Worm (Caenorhabditis elegans): Measurements from ENCODE around the gene cec-5.
"Not testable (repeated sequence)": the region's sequence is repeated elsewhere in the genome, so short reads cannot be mapped to it uniquely, and the experiment has no call there.

cec-5 gene

DNA sequence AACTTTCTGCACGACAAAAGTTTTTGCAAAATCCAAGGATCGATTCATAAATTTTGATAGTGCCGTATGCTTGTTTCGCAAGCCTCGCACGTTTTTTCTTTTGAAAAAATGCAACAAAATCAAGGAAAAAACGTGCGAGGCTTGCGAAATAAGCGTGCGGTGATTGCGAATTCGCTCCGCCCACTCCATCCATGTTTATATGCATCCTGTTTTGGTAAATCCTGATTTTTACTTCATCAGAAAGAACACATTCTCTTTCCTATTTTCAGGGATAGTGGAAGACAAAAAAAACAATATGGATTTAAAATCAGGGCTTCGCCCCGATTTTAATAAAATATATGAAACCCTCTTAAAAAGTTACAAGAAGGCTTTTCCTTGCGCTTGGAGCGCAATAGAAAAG is 16.1 kb downstream of the cec-5 start, which contains the start of gene F32E10.9:
TSS of gene F32E10.9 (minus strand) at position 101 of the 400 bp plus-strand sequence.
- not testable (repeated sequence) for TF ChIP-seq ceh-30, nhr-232, ttx-3 (tag; optimal IDR thresholded peaks at IDR 0.05)

DNA sequence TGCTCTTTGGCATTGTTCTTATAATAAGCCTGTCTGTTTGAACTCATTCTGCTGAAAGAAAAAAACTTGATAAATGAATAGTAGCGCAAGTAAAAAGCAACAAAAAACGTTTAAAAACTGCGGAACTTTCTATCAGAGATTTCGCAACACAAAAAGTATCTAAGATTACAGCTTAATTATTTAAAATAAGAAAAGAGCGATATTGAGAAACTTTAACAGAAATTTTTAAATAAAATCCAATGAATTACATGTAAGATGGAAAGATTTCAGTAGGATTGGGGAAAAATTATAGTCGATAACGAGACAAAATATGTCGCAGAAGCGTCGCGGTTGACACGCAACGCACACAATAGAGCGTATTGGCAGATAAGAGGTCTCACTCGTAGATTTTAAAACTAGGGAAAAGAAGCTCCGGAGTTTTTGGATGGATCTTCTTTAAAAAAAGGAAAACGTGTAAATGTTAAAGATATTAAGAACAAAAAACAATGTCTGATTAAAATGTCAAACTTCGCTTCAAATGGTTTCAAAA is 18.2 kb downstream of the cec-5 start, which contains the start of gene ima-3:
TSS of gene ima-3 (minus strand) at position 51 of the 529 bp plus-strand sequence.
- peak; percentile 20 for TF ChIP-seq unc-42 (tag; optimal IDR thresholded peaks at IDR 0.05)
- TF ChIP-seq hlh-30 (tag; optimal IDR thresholded peaks at IDR 0.05; ENCODE audit: insufficient read depth) = no peak
- no peak for TF ChIP-seq ceh-22 (tag; optimal IDR thresholded peaks at IDR 0.05)
- no peak for TF ChIP-seq mec-3 (tag; optimal IDR thresholded peaks at IDR 0.05; ENCODE audit: borderline replicate concordance)
- TF ChIP-seq nfya-1 (tag; optimal IDR thresholded peaks at IDR 0.05) = peak; percentile 2
- no peak for TF ChIP-seq sox-2 (GFP tag; IDR thresholded peaks at IDR 0.05)
- no peak for TF ChIP-seq C38D4.7 (GFP tag; optimal IDR thresholded peaks at IDR 0.05)
- TF ChIP-seq zip-5 (tag; optimal IDR thresholded peaks at IDR 0.05) = peak; percentile 7
- TF ChIP-seq ztf-16 (tag; optimal IDR thresholded peaks at IDR 0.05) = no peak
- no peak for TF ChIP-seq ceh-2 (tag; optimal IDR thresholded peaks at IDR 0.05)
- no peak for TF ChIP-seq hlh-6 (tag; optimal IDR thresholded peaks at IDR 0.05)
- no peak for TF ChIP-seq pqm-1 (tag; optimal IDR thresholded peaks at IDR 0.05)
- no peak for TF ChIP-seq ets-4 (tag; optimal IDR thresholded peaks at IDR 0.05)
- TF ChIP-seq elt-2 (tag; optimal IDR thresholded peaks at IDR 0.05) = peak; percentile 45
- TF ChIP-seq tbx-2 (tag; optimal IDR thresholded peaks at IDR 0.05) = peak; percentile 35
- no peak for TF ChIP-seq unc-3 (GFP tag; conservative IDR thresholded peaks at IDR 0.05)
- TF ChIP-seq unc-3 (tag; optimal IDR thresholded peaks at IDR 0.05) = no peak
- TF ChIP-seq ceh-31 (tag; optimal IDR thresholded peaks at IDR 0.05) = peak; percentile 47

DNA sequence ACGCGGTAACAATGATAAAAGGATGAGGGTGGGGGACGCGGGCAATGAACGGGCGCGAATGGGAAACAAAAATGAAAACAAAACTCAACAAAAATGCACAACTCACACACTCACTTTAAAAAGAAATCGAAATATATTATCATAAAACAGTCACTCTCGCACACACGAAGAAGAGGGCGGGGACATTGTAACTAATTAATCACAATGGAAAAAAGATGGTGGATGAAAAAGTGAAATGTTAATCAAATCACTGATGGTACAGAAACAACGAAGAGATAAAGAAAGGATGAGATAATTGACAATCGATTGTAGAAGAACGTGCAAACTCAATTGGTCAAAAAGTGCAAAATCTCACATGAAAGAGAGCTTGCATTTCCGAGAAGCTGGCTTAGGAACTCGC is 20.7 kb downstream of the cec-5 start:
- TF ChIP-seq hlh-15 (tag; optimal IDR thresholded peaks at IDR 0.05) = no peak
- TF ChIP-seq ceh-24 (tag; optimal IDR thresholded peaks at IDR 0.05) = no peak
- TF ChIP-seq ceh-34 (tag; optimal IDR thresholded peaks at IDR 0.05) = no peak
- TF ChIP-seq C08G9.2 (tag; optimal IDR thresholded peaks at IDR 0.05) = no peak
- no peak for TF ChIP-seq pha-2 (tag; optimal IDR thresholded peaks at IDR 0.05)
- no peak for TF ChIP-seq mec-3 (tag; optimal IDR thresholded peaks at IDR 0.05; ENCODE audit: borderline replicate concordance)
- TF ChIP-seq unc-42 (tag; optimal IDR thresholded peaks at IDR 0.05) = no peak
- no peak for TF ChIP-seq ceh-30 (tag; optimal IDR thresholded peaks at IDR 0.05)
- no peak for TF ChIP-seq ceh-9 (tag; optimal IDR thresholded peaks at IDR 0.05)
- no peak for TF ChIP-seq elt-4 (tag; optimal IDR thresholded peaks at IDR 0.05)
- TF ChIP-seq ztf-16 (tag; optimal IDR thresholded peaks at IDR 0.05) = no peak
- no peak for TF ChIP-seq gmeb-2 (tag; optimal IDR thresholded peaks at IDR 0.05)
- no peak for TF ChIP-seq F13H6.1 (tag; optimal IDR thresholded peaks at IDR 0.05)
- TF ChIP-seq odd-2 (tag; optimal IDR thresholded peaks at IDR 0.05) = no peak
- no peak for TF ChIP-seq tbx-7 (tag; optimal IDR thresholded peaks at IDR 0.05)
- no peak for TF ChIP-seq eyg-1 (tag; optimal IDR thresholded peaks at IDR 0.05)

DNA sequence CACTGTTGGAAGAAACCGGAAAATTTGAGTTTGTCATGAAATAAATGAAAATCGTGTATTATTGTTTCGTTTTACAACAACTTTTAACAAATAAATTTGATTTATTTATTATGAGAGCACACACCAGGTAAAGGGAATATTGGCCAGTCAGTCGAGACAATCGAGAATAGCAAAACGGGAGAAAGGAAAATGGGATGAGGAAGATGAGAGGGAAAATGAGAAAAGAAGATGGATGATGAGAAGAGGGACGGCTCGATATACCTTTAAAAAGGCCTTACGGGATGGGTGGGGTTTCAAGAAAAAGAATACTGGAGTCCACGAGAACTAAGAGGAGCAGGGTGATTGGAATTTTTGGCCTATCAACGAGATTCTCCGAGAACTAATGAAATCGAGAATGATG is 21.3 kb downstream of the cec-5 start:
- no peak for TF ChIP-seq fkh-10 (GFP tag; optimal IDR thresholded peaks at IDR 0.05)
- TF ChIP-seq hlh-13 (GFP tag; optimal IDR thresholded peaks at IDR 0.05) = no peak
- no peak for TF ChIP-seq nhr-11 (tag; optimal IDR thresholded peaks at IDR 0.05)
- TF ChIP-seq pha-4 (tag; optimal IDR thresholded peaks at IDR 0.05) = no peak
- no peak for TF ChIP-seq hlh-8 (tag; optimal IDR thresholded peaks at IDR 0.05)
- no peak for TF ChIP-seq nfya-1 (tag; optimal IDR thresholded peaks at IDR 0.05)
